Worm (Caenorhabditis elegans) whole organism, L3 larva: ENCODE measurements around the gene spe-41.
A peak's percentile ranks its signal among the peaks of the same experiment; 100 is the strongest.

Source experiments
- R02D3.7 ChIP-seq: fragments of 150-350 bp; optimal IDR thresholded peaks from 2 replicates; lab custom pipeline; 2014; ENCODE audit warnings: missing biosample characterization, missing genetic modification characterization
- ZK546.5 ChIP-seq: sonication (generic microtip); optimal IDR thresholded peaks from 2 replicates; lab custom pipeline; 2017; ENCODE audit warnings: missing biosample characterization, missing genetic modification characterization
- aly-2 ChIP-seq: fragments of 150-350 bp; optimal IDR thresholded peaks from 2 replicates; lab custom pipeline; 2014; ENCODE audit warnings: missing biosample characterization, missing genetic modification characterization
- ama-1 ChIP-seq: fragments of 150-350 bp; optimal IDR thresholded peaks from 2 replicates; lab custom pipeline; 2018
- ceh-82 ChIP-seq: fragments of 150-350 bp; optimal IDR thresholded peaks from 2 replicates; lab custom pipeline; 2014; ENCODE audit warnings: missing biosample characterization, missing genetic modification characterization
- ceh-9 ChIP-seq: sonication (generic microtip); optimal IDR thresholded peaks from 2 replicates; lab custom pipeline; 2018; ENCODE audit warnings: missing biosample characterization, missing genetic modification characterization
- daf-12 ChIP-seq: fragments of 150-350 bp; optimal IDR thresholded peaks from 2 replicates; lab custom pipeline; 2014; ENCODE audit warnings: missing biosample characterization, missing genetic modification reagents, missing genetic modification characterization
- egl-27 ChIP-seq: sonication (generic microtip); optimal IDR thresholded peaks from 4 replicates; lab custom pipeline; 2017; ENCODE audit warnings: missing biosample characterization, missing genetic modification reagents, missing genetic modification characterization
- egl-5 ChIP-seq: fragments of 150-350 bp; optimal IDR thresholded peaks from 2 replicates; lab custom pipeline; 2017; ENCODE audit warnings: missing biosample characterization, missing genetic modification reagents, missing genetic modification characterization, inconsistent platforms
- elt-1 ChIP-seq: fragments of 150-350 bp; optimal IDR thresholded peaks from 2 replicates; lab custom pipeline; 2014; ENCODE audit warnings: missing biosample characterization, missing genetic modification characterization
- elt-3 ChIP-seq, 3 experiments: fragments of 150-350 bp in 1 of 3; sonication (generic microtip) in 2 of 3; optimal IDR thresholded peaks; 2 replicates in 2 of 3; 4 replicates in 1 of 3; lab custom pipeline; 2014 to 2017; ENCODE audit warnings: missing biosample characterization in 3 of 3, missing genetic modification characterization in 3 of 3
- fkh-10 ChIP-seq: sonication (generic microtip); optimal IDR thresholded peaks from 2 replicates; lab custom pipeline; 2017; ENCODE audit warnings: missing biosample characterization, missing genetic modification reagents, missing genetic modification characterization
- fos-1 ChIP-seq: fragments of 150-350 bp; optimal IDR thresholded peaks from 2 replicates; lab custom pipeline; 2014; ENCODE audit warnings: missing biosample characterization, missing genetic modification characterization
- hmg-11 ChIP-seq: sonication (generic microtip); optimal IDR thresholded peaks from 2 replicates; lab custom pipeline; 2016; ENCODE audit warnings: missing genetic modification characterization, missing compliant biosample characterization
- lin-15B ChIP-seq: fragments of 150-350 bp; optimal IDR thresholded peaks from 2 replicates; lab custom pipeline; 2014; ENCODE audit warnings: missing biosample characterization, missing genetic modification characterization
- lin-39 ChIP-seq: fragments of 150-350 bp; optimal IDR thresholded peaks from 2 replicates; lab custom pipeline; 2018; ENCODE audit warnings: missing biosample characterization, missing genetic modification reagents, missing genetic modification characterization
- lsy-12 ChIP-seq: sonication (generic microtip); optimal IDR thresholded peaks from 2 replicates; lab custom pipeline; 2016; ENCODE audit warnings: mild to moderate bottlenecking, missing genetic modification characterization, missing compliant biosample characterization
- nfya-1 ChIP-seq: sonication (generic microtip); optimal IDR thresholded peaks from 2 replicates; lab custom pipeline; 2017; ENCODE audit warnings: missing genetic modification characterization, mild to moderate bottlenecking, missing compliant biosample characterization, antibody characterized with exemption, moderate library complexity; ENCODE audit not compliant: insufficient read depth
- nhr-11 ChIP-seq: fragments of 150-350 bp; optimal IDR thresholded peaks from 2 replicates; lab custom pipeline; 2014; ENCODE audit warnings: missing biosample characterization, missing genetic modification characterization
- nhr-12 ChIP-seq: fragments of 150-350 bp; optimal IDR thresholded peaks from 2 replicates; lab custom pipeline; 2014; ENCODE audit warnings: missing biosample characterization, missing genetic modification characterization
- nhr-23 ChIP-seq: fragments of 150-350 bp; optimal IDR thresholded peaks from 2 replicates; lab custom pipeline; 2014; ENCODE audit warnings: missing biosample characterization, missing genetic modification reagents, missing genetic modification characterization
- nhr-237 ChIP-seq: fragments of 150-350 bp; optimal IDR thresholded peaks from 2 replicates; lab custom pipeline; 2014; ENCODE audit warnings: missing biosample characterization, missing genetic modification characterization
- nhr-25 ChIP-seq: sonication (generic microtip); optimal IDR thresholded peaks from 2 replicates; lab custom pipeline; 2017; ENCODE audit warnings: missing biosample characterization, missing genetic modification characterization
- nhr-28 ChIP-seq: fragments of 150-350 bp; optimal IDR thresholded peaks from 2 replicates; lab custom pipeline; 2014; ENCODE audit warnings: missing biosample characterization, missing genetic modification characterization
- nhr-43 ChIP-seq: sonication (generic microtip); optimal IDR thresholded peaks from 2 replicates; lab custom pipeline; 2016; ENCODE audit warnings: mild to moderate bottlenecking, missing genetic modification characterization, missing compliant biosample characterization; ENCODE audit not compliant: poor library complexity, severe bottlenecking
- nhr-67 ChIP-seq: fragments of 150-350 bp; optimal IDR thresholded peaks from 2 replicates; lab custom pipeline; 2014; ENCODE audit warnings: missing biosample characterization, missing genetic modification characterization
- pha-4 ChIP-seq: fragments of 150-350 bp; optimal IDR thresholded peaks from 2 replicates; lab custom pipeline; 2014; ENCODE audit warnings: missing biosample characterization, missing genetic modification reagents, missing genetic modification characterization
- pqm-1 ChIP-seq: fragments of 150-350 bp; optimal IDR thresholded peaks from 2 replicates; lab custom pipeline; 2017; ENCODE audit warnings: missing biosample characterization, missing genetic modification characterization, inconsistent platforms
- unc-39 ChIP-seq: sonication (generic microtip); optimal IDR thresholded peaks from 4 replicates; lab custom pipeline; 2017; ENCODE audit warnings: missing biosample characterization, missing genetic modification characterization
- unc-62 ChIP-seq: fragments of 150-350 bp; sonication (generic microtip); optimal IDR thresholded peaks from 4 replicates; lab custom pipeline; 2014; ENCODE audit warnings: missing biosample characterization, missing genetic modification reagents, missing genetic modification characterization

The spe-41 gene

DNA sequence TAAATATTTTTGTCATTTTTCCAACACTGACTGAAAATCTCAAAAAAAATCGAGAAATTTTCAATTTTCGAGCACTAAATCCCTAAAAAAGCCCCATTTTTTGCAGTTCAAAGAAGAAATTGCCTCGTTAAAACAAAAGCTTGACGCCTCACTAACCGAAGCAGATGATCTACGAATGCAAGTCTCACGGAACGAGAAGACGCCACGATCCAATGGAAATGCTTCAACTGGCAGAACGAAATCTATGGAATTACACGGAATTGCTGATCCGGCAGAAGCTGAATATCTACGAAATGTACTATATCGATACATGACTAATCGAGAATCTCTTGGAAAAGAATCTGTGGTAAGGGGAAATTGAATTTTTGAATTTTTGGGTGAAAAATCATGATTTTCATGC, 20.1 kb downstream of the spe-41 start:
- TF ChIP-seq ceh-9 (tag; lab: Kevin White, UChicago) (no peak), nfya-1 (tag; lab: Kevin White, UChicago) (no peak), unc-39 (tag; lab: Kevin White, UChicago) (no peak), fkh-10 (no peak)
- TF ChIP-seq, all 47 proteins: peak for 0

DNA sequence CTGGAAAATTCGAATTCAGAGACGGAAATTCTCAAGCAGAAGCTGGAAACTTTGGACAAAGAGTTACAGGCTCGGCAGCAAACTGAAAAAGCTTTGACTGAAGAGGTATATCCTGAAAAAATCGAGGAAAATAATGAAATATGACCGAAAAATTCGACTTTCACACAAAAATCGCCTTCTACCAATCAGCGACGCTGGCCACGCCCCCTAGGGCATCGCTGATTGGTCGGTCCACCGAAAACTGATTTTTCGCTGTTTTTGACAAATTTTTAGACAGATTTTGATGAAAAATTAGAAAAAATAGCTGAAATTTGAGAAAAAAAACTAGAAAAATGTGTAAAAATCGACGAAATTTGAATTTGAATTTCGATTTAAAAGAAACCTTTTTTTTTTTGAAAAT, 25.1 kb downstream of the spe-41 start:
- TF ChIP-seq nfya-1 (tag; lab: Kevin White, UChicago), result peak; percentile 97
- no peak for TF ChIP-seq unc-62 (GFP tag; lab: Kevin White, UChicago)
- TF ChIP-seq, all 47 proteins: peak for 1

DNA sequence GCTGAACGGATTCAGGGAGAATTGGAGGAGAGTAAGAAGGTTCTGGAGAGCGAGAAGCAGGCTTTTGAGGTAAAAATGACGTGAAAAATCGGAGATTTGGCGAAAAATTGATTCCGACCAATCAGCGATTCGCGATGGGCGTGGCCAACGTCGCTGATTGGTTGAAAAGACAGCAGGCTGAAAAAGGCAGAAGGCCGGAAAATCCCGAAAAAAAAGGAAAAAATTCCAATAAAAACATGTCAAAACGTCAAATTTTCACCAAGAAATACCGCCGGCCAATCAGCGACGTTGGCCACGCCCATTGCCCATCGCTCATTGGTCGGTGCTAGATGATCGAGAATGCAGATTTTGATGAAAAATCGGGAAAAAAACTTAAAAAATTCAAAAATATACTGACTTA, 26.6 kb downstream of the spe-41 start:
- TF ChIP-seq egl-5 (tag; lab: Kevin White, UChicago), result no peak
- no peak for TF ChIP-seq nhr-28 (tag; lab: Kevin White, UChicago)
- no peak for TF ChIP-seq fos-1 (tag; lab: Kevin White, UChicago)
- TF ChIP-seq nfya-1 (tag; lab: Kevin White, UChicago), result peak; percentile 87

DNA sequence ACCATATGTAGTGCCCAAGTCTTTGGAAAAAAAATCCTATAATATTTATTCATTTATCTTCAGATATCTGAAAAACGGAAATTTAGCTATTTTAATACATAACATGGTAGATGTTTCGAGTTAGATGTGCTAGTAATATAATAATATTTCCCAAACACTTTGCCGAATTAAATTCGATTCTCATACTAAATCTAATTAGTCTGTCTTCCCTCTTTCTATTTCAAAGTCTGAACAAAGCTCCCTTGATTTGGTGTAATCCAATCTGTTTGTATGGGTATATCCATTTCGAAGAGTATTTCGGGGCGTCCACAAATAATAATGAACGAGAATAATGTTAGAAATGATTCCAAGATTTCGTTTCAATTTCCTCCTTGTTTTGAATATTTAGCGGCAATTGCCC, 29.6 kb downstream of the spe-41 start:
- no peak for TF ChIP-seq lin-39
- TF ChIP-seq nhr-237 (tag; lab: Kevin White, UChicago), result no peak
- TF ChIP-seq nhr-43 (tag; lab: Kevin White, UChicago), result no peak
- no peak for TF ChIP-seq ceh-82 (tag; lab: Kevin White, UChicago)
- no peak for TF ChIP-seq nhr-11 (tag; lab: Kevin White, UChicago)
- no peak for TF ChIP-seq ZK546.5 (tag; lab: Kevin White, UChicago)
- TF ChIP-seq lin-15B (tag; lab: Kevin White, UChicago), result no peak
- no peak for TF ChIP-seq pha-4 (tag; lab: Kevin White, UChicago)
- no peak for TF ChIP-seq ceh-9 (tag; lab: Kevin White, UChicago)
- TF ChIP-seq nhr-12 (tag; lab: Kevin White, UChicago), result no peak
- no peak for TF ChIP-seq elt-1 (tag; lab: Kevin White, UChicago)
- TF ChIP-seq unc-62 (GFP tag; lab: Kevin White, UChicago), result no peak
- TF ChIP-seq nhr-67, result no peak
- TF ChIP-seq nhr-28 (tag; lab: Kevin White, UChicago), result no peak

DNA sequence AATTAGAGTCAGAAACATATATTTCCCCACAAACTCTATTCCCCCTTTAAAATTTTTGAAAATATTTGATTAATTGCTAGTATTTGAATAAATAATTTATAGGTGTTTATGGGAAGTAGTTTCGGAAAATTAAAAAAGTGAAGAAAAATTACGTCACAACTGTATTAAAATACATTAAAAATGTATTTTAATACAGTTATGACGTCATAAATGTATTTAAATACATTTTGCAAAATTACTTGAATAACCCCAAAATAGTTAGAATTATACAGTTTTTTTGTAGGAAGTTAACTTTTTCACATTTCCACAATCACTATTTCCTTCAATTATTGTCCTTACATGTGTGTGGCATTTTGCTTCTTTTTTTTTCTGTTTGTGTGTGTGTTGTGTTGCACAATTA, 30.6 kb downstream of the spe-41 start:
- no peak for TF ChIP-seq daf-12 (tag; lab: Kevin White, UChicago)
- no peak for TF ChIP-seq aly-2 (tag; lab: Kevin White, UChicago)
- no peak for TF ChIP-seq ZK546.5 (tag; lab: Kevin White, UChicago)
- no peak for TF ChIP-seq lsy-12 (tag; lab: Kevin White, UChicago)
- no peak for TF ChIP-seq nhr-43 (tag; lab: Kevin White, UChicago)
- TF ChIP-seq pha-4 (tag; lab: Kevin White, UChicago), result no peak

DNA sequence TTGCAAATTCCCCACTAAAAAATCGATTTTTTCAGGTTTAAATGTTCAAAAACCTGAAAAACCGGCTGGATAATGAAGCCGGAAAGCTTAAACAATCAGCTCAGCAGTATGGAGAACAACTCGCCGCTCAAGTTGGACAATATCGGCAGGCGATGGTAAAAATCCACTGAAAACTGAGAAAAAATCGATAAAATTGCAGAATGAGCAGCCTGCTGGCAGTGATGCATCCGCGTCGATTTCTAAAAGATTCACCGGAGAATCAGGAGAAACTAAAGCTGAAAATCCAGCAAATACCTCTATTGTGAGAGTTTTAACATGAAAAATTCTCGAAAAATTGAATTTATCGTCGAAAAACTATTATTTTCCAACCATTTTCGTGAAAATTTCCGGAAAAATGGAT, 38.5 kb downstream of the spe-41 start, which contains the start of gene golg-4:
Gene golg-4, plus strand, starts transcription at position 34 of the 400 bp plus-strand sequence.
- peak; percentile 54 for TF ChIP-seq ama-1
- TF ChIP-seq elt-1 (tag; lab: Kevin White, UChicago), result no peak

DNA sequence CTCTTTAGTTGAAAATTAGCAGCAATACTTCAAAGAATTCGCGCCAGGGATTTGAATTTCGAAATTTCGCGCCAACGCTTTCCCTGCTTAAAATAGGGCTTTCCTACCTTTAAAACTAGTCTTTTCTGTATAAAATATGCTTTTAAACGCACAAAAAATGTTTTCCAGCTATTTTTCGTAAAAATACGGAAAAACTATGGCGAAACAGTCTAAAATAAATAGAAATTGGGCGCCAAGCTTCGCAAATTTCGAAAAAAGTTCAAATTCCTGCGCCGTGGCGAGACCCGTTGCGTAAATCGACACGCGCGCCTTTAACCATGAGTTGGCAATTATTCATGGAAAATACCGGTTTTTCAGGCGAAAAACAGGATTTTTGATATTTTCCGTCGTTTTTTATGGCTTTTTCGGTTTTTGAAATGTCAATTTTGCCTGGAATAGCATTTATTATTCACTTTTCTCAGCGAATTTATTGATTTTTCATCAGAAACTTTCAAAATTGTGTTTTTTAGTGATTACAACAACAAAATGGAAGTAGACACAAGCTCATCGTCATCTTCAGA, 39.6 kb downstream of the spe-41 start, which contains the start of the genes npp-9 and F59A2.5:
Gene npp-9, minus strand, starts transcription at position 126 of the 560 bp plus-strand sequence.
Gene F59A2.5, plus strand, starts transcription at position 510 of the 560 bp plus-strand sequence.
- peak; percentile 73 for TF ChIP-seq lin-15B (tag; lab: Kevin White, UChicago)
- TF ChIP-seq egl-27, result no peak
- TF ChIP-seq nhr-23 (tag; lab: Kevin White, UChicago), result peak; percentile 48
- peak; percentile 77 for TF ChIP-seq pha-4 (tag; lab: Kevin White, UChicago)
- no peak for TF ChIP-seq ama-1
- peak; percentile 33 for TF ChIP-seq hmg-11 (tag; lab: Kevin White, UChicago)
- TF ChIP-seq elt-3 (tag; optimal IDR thresholded peaks at IDR 0.05; lab: Kevin White, UChicago), result peak in 1 of 3 experiments; percentile 7
- peak; percentile 2 for TF ChIP-seq pqm-1 (tag; lab: Kevin White, UChicago)
- peak; percentile 95 for TF ChIP-seq R02D3.7 (tag; lab: Kevin White, UChicago)
- peak; percentile 80 for TF ChIP-seq nfya-1 (tag; lab: Kevin White, UChicago)
- TF ChIP-seq ZK546.5 (tag; lab: Kevin White, UChicago), result no peak
- no peak for TF ChIP-seq aly-2 (tag; lab: Kevin White, UChicago)
- peak; percentile 53 for TF ChIP-seq lin-39
- TF ChIP-seq nhr-25 (tag; lab: Kevin White, UChicago), result peak; percentile 40
